Fruit fly (Drosophila melanogaster) whole organism, embryonic: ENCODE data around the gene mthl2.
A peak's percentile ranks its signal among the peaks of the same experiment; 100 is the strongest.

ENCODE experiments used
- ATbp ChIP-seq: fragments of 200-800 bp; sonication (Bioruptor generic); optimal IDR thresholded peaks from 2 replicates; lab custom pipeline; 2017; ENCODE audit warnings: missing biosample characterization, mild to moderate bottlenecking, missing genetic modification characterization, missing genetic modification reagents
- Atf-2 ChIP-seq: fragments of 200-800 bp; sonication (Bioruptor generic); optimal IDR thresholded peaks from 2 replicates; lab custom pipeline; 2016; ENCODE audit warnings: missing biosample characterization, missing genetic modification characterization
- CG11247 ChIP-seq: fragments of 200-800 bp; sonication (Bioruptor generic); IDR thresholded peaks from 2 replicates; pipeline ENCODE4 v1.3.6; 2022; ENCODE audit warnings: missing biosample characterization, missing genetic modification characterization
- CG11504 ChIP-seq: fragments of 200-800 bp; sonication (Bioruptor generic); optimal IDR thresholded peaks from 3 replicates; lab custom pipeline; 2019; ENCODE audit warnings: missing biosample characterization, mild to moderate bottlenecking, missing genetic modification characterization, moderate library complexity
- CG14667 ChIP-seq: fragments of 200-800 bp; sonication (Bioruptor generic); IDR thresholded peaks from 2 replicates; pipeline ENCODE4 v1.3.6; 2022; ENCODE audit warnings: missing biosample characterization, missing genetic modification characterization
- CG14710 ChIP-seq: fragments of 200-800 bp; sonication (Bioruptor generic); optimal IDR thresholded peaks from 3 replicates; lab custom pipeline; 2019; ENCODE audit warnings: missing biosample characterization, mild to moderate bottlenecking, missing genetic modification characterization, moderate library complexity
- CG16779 ChIP-seq: fragments of 200-800 bp; sonication (Bioruptor generic); IDR thresholded peaks from 2 replicates; pipeline ENCODE4 v1.3.6; 2022; ENCODE audit warnings: missing biosample characterization, missing genetic modification characterization
- CG16815 ChIP-seq: fragments of 200-800 bp; sonication (Bioruptor generic); optimal IDR thresholded peaks from 3 replicates; lab custom pipeline; 2017; ENCODE audit warnings: missing biosample characterization, mild to moderate bottlenecking, missing genetic modification characterization
- CG1792 ChIP-seq: fragments of 200-800 bp; sonication (Bioruptor generic); optimal IDR thresholded peaks from 2 replicates; lab custom pipeline; 2016; ENCODE audit warnings: missing biosample characterization, missing genetic modification characterization
- CG2116 ChIP-seq: fragments of 200-800 bp; sonication (Bioruptor generic); optimal IDR thresholded peaks from 3 replicates; lab custom pipeline; 2018; ENCODE audit warnings: missing biosample characterization, mild to moderate bottlenecking, missing genetic modification characterization
- CG30431 ChIP-seq: fragments of 200-800 bp; sonication (Bioruptor generic); optimal IDR thresholded peaks from 2 replicates; lab custom pipeline; 2017; ENCODE audit warnings: missing biosample characterization, missing genetic modification characterization
- CG3726 ChIP-seq: fragments of 200-800 bp; sonication (Bioruptor generic); IDR thresholded peaks from 3 replicates; pipeline ENCODE4, ENCODE4 v1.3.6; 2022; ENCODE audit warnings: missing biosample characterization, missing genetic modification characterization
- CG3838 ChIP-seq: fragments of 200-800 bp; sonication (Bioruptor generic); optimal IDR thresholded peaks from 3 replicates; lab custom pipeline; 2016; ENCODE audit warnings: missing biosample characterization, missing genetic modification characterization
- CG43689 ChIP-seq: fragments of 200-800 bp; sonication (Bioruptor generic); IDR thresholded peaks from 2 replicates; pipeline ENCODE4 v1.3.6; 2022; ENCODE audit warnings: missing biosample characterization, missing genetic modification characterization
- CG5953 ChIP-seq: fragments of 200-800 bp; sonication (Bioruptor generic); IDR thresholded peaks from 2 replicates; pipeline ENCODE4 v1.3.6; 2022; ENCODE audit warnings: missing biosample characterization, missing genetic modification characterization
- CG6254 ChIP-seq: fragments of 200-800 bp; sonication (Bioruptor generic); optimal IDR thresholded peaks from 3 replicates; lab custom pipeline; 2017; ENCODE audit warnings: mild to moderate bottlenecking, missing biosample characterization, missing genetic modification reagents, missing genetic modification characterization
- CHES-1-like ChIP-seq: fragments of 200-800 bp; sonication (Bioruptor generic); optimal IDR thresholded peaks from 2 replicates; lab custom pipeline; 2016; ENCODE audit warnings: missing biosample characterization, missing genetic modification characterization
- Dek ChIP-seq: fragments of 200-800 bp; sonication (Bioruptor generic); optimal IDR thresholded peaks from 3 replicates; lab custom pipeline; 2019; ENCODE audit warnings: missing biosample characterization, mild to moderate bottlenecking, missing genetic modification characterization, moderate library complexity
- Dref ChIP-seq: fragments of 200-800 bp; sonication (Bioruptor generic); IDR thresholded peaks from 2 replicates; pipeline ENCODE4 v1.3.6; 2022; ENCODE audit warnings: missing biosample characterization, missing genetic modification characterization
- E2f1 ChIP-seq: fragments of 200-800 bp; sonication (Bioruptor generic); IDR thresholded peaks from 2 replicates; pipeline ENCODE4 v1.3.6; 2022; ENCODE audit warnings: missing biosample characterization, missing genetic modification characterization
- E2f2 ChIP-seq: fragments of 200-800 bp; sonication (Bioruptor generic); IDR thresholded peaks from 2 replicates; pipeline ENCODE4 v1.3.6; 2022; ENCODE audit warnings: missing biosample characterization, missing genetic modification characterization
- Hsf ChIP-seq: fragments of 200-800 bp; sonication (Bioruptor generic); optimal IDR thresholded peaks from 3 replicates; lab custom pipeline; 2016; ENCODE audit warnings: missing biosample characterization, missing genetic modification characterization
- Max ChIP-seq: fragments of 200-800 bp; sonication (Bioruptor generic); optimal IDR thresholded peaks from 2 replicates; lab custom pipeline; 2016; ENCODE audit warnings: missing biosample characterization, mild to moderate bottlenecking, missing genetic modification characterization
- Poxn ChIP-seq: fragments of 200-800 bp; sonication (Bioruptor generic); IDR thresholded peaks from 2 replicates; pipeline ENCODE4 v1.3.6; 2022; ENCODE audit warnings: missing biosample characterization, missing genetic modification characterization
- Six4 ChIP-seq: fragments of 200-800 bp; sonication (Bioruptor generic); optimal IDR thresholded peaks from 2 replicates; lab custom pipeline; 2016; ENCODE audit warnings: missing biosample characterization, missing genetic modification characterization
- Sry-β ChIP-seq: fragments of 200-800 bp; sonication (Bioruptor generic); optimal IDR thresholded peaks from 2 replicates; lab custom pipeline; 2018; ENCODE audit warnings: missing biosample characterization, mild to moderate bottlenecking, missing genetic modification characterization, moderate library complexity
- Stat92E ChIP-seq, 3 experiments: fragments of >200 bp in 2 of 3; fragments of 200-800 bp in 1 of 3; sonication (Bioruptor generic) in 1 of 3; optimal IDR thresholded peaks; 2 replicates each; lab custom pipeline; 2017 to 2019; ENCODE audit warnings: missing biosample characterization in 3 of 3, missing genetic modification characterization in 3 of 3, mild to moderate bottlenecking in 1 of 3, moderate library complexity in 1 of 3
- YL-1 ChIP-seq: fragments of 200-800 bp; sonication (Bioruptor generic); optimal IDR thresholded peaks from 3 replicates; lab custom pipeline; 2017; ENCODE audit warnings: missing biosample characterization, mild to moderate bottlenecking, missing genetic modification characterization
- chm ChIP-seq: fragments of 200-800 bp; sonication (Bioruptor generic); IDR thresholded peaks from 2 replicates; pipeline ENCODE4 v1.3.6; 2022; ENCODE audit warnings: missing biosample characterization, missing genetic modification characterization
- chn ChIP-seq: fragments of 200-800 bp; sonication (Bioruptor generic); optimal IDR thresholded peaks from 2 replicates; lab custom pipeline; 2016; ENCODE audit warnings: missing biosample characterization, missing genetic modification characterization
- crc ChIP-seq: fragments of 200-800 bp; sonication (Bioruptor generic); optimal IDR thresholded peaks from 2 replicates; lab custom pipeline; 2016; ENCODE audit warnings: missing biosample characterization, missing genetic modification characterization
- croc ChIP-seq: fragments of 200-800 bp; sonication (Bioruptor generic); conservative IDR thresholded peaks from 3 replicates; pipeline ENCODE4 v1.3.6; 2022; ENCODE audit warnings: missing biosample characterization, missing genetic modification characterization
- crp ChIP-seq, 2 experiments: fragments of 200-800 bp; sonication (Bioruptor generic); optimal IDR thresholded peaks; 2 replicates in 1 of 2; 3 replicates in 1 of 2; lab custom pipeline; 2017; ENCODE audit warnings: missing biosample characterization in 2 of 2, missing genetic modification characterization in 2 of 2, mild to moderate bottlenecking in 1 of 2, moderate library complexity in 1 of 2
- dysf ChIP-seq: fragments of 200-800 bp; sonication (Bioruptor generic); IDR thresholded peaks from 3 replicates; pipeline ENCODE4 v1.3.6; 2022; ENCODE audit warnings: missing biosample characterization, missing genetic modification characterization
- emc ChIP-seq: fragments of 200-800 bp; sonication (Bioruptor generic); optimal IDR thresholded peaks from 2 replicates; lab custom pipeline; 2016; ENCODE audit warnings: missing biosample characterization, missing genetic modification characterization
- gem ChIP-seq: fragments of 200-800 bp; sonication (Bioruptor generic); optimal IDR thresholded peaks from 2 replicates; lab custom pipeline; 2019; ENCODE audit warnings: missing biosample characterization, mild to moderate bottlenecking, missing genetic modification characterization, moderate library complexity
- gsb-n ChIP-seq: fragments of 200-800 bp; sonication (Bioruptor generic); optimal IDR thresholded peaks from 3 replicates; lab custom pipeline; 2018; ENCODE audit warnings: missing biosample characterization, mild to moderate bottlenecking, missing genetic modification characterization
- h ChIP-seq: fragments of >200 bp; optimal IDR thresholded peaks from 2 replicates; lab custom pipeline; 2017
- hbn ChIP-seq: fragments of 200-800 bp; sonication (Bioruptor generic); IDR thresholded peaks from 2 replicates; pipeline ENCODE4 v1.3.6; 2022; ENCODE audit warnings: missing biosample characterization, missing genetic modification characterization; ENCODE audit not compliant: partially characterized antibody
- klu ChIP-seq: fragments of 200-800 bp; sonication (Bioruptor generic); IDR thresholded peaks from 2 replicates; pipeline ENCODE4 v1.3.6; 2022; ENCODE audit warnings: missing biosample characterization, missing genetic modification characterization
- maf-S ChIP-seq: fragments of 200-800 bp; sonication (Bioruptor generic); optimal IDR thresholded peaks from 2 replicates; lab custom pipeline; 2016; ENCODE audit warnings: missing biosample characterization, missing genetic modification characterization
- onecut ChIP-seq: fragments of 200-800 bp; sonication (Bioruptor generic); IDR thresholded peaks from 2 replicates; pipeline ENCODE4 v1.3.6; 2022; ENCODE audit warnings: missing biosample characterization, missing genetic modification characterization
- pfk ChIP-seq: fragments of 200-800 bp; sonication (Bioruptor generic); optimal IDR thresholded peaks from 2 replicates; lab custom pipeline; 2018; ENCODE audit warnings: missing biosample characterization, mild to moderate bottlenecking, missing genetic modification characterization, moderate library complexity
- pum ChIP-seq: fragments of 200-800 bp; sonication (Bioruptor generic); optimal IDR thresholded peaks from 2 replicates; lab custom pipeline; 2016; ENCODE audit warnings: missing biosample characterization, missing genetic modification characterization
- pzg ChIP-seq: fragments of 200-800 bp; sonication (Bioruptor generic); optimal IDR thresholded peaks from 3 replicates; lab custom pipeline; 2018; ENCODE audit warnings: missing biosample characterization, mild to moderate bottlenecking, missing genetic modification characterization, moderate library complexity
- salm ChIP-seq: fragments of 200-800 bp; sonication (Bioruptor generic); optimal IDR thresholded peaks from 2 replicates; lab custom pipeline; 2018; ENCODE audit warnings: missing biosample characterization, mild to moderate bottlenecking, missing genetic modification characterization
- sr ChIP-seq: fragments of 200-800 bp; sonication (Bioruptor generic); IDR thresholded peaks from 3 replicates; pipeline ENCODE4 v1.3.6; 2022; ENCODE audit warnings: missing biosample characterization, missing genetic modification characterization
- trem ChIP-seq: fragments of 200-800 bp; optimal IDR thresholded peaks from 3 replicates; lab custom pipeline; 2019; ENCODE audit warnings: missing biosample characterization, mild to moderate bottlenecking, missing genetic modification characterization, moderate library complexity
- ttk ChIP-seq: fragments of 200-800 bp; sonication (Bioruptor generic); IDR thresholded peaks from 2 replicates; pipeline ENCODE4 v2.1.2; 2022; ENCODE audit warnings: missing biosample characterization, missing genetic modification characterization
- tx ChIP-seq: fragments of 200-800 bp; sonication (Bioruptor generic); optimal IDR thresholded peaks from 2 replicates; lab custom pipeline; 2016; ENCODE audit warnings: missing biosample characterization, missing genetic modification characterization
- wdn ChIP-seq: fragments of 200-800 bp; sonication (Bioruptor generic); IDR thresholded peaks from 2 replicates; pipeline ENCODE4 v1.3.6; 2022; ENCODE audit warnings: missing biosample characterization, missing genetic modification characterization
- zfh1 ChIP-seq: fragments of 200-800 bp; sonication (Bioruptor generic); IDR thresholded peaks from 3 replicates; pipeline ENCODE4 v1.3.6; 2022; ENCODE audit warnings: missing biosample characterization, missing genetic modification characterization

The mthl2 gene

dm6 chr3L:5583295-5583707, 21.3 kb upstream of the mthl2 start (continued):
- TF ChIP-seq tx (GFP tag; lab: Kevin White, UChicago) = peak; percentile 91
- peak; percentile 86 for TF ChIP-seq E2f1 (GFP tag; lab: Robert Waterston, UW)
- TF ChIP-seq maf-S (GFP tag; lab: Kevin White, UChicago) = peak; percentile 79
- peak; percentile 85 for TF ChIP-seq E2f2 (GFP tag; lab: Robert Waterston, UW)
- peak; percentile 78 for TF ChIP-seq Atf-2 (GFP tag; lab: Kevin White, UChicago)
- TF ChIP-seq zfh1 (GFP tag; lab: Robert Waterston, UW) = peak; percentile 94
- peak; percentile 81 for TF ChIP-seq YL-1
- peak; percentile 79 for TF ChIP-seq CG16815 (GFP tag; lab: Kevin White, UChicago)
- peak; percentile 67 for TF ChIP-seq hbn (GFP tag; lab: Robert Waterston, UW)
- peak; percentile 90 for TF ChIP-seq pum
- TF ChIP-seq gsb-n (tag; lab: Kevin White, UChicago) = no peak
- no peak for TF ChIP-seq salm (tag; lab: Kevin White, UChicago)
- no peak for TF ChIP-seq h (lab: Kevin White, UChicago)
- TF ChIP-seq croc (GFP tag; lab: Robert Waterston, UW) = peak; percentile 80
- TF ChIP-seq Dref = peak; percentile 80
- TF ChIP-seq Sry-β (GFP tag; lab: Kevin White, UChicago) = no peak
- TF ChIP-seq CG5953 (GFP tag; lab: Robert Waterston, UW) = peak; percentile 85
- TF ChIP-seq dysf (GFP tag; lab: Robert Waterston, UW) = peak; percentile 90
- TF ChIP-seq CG2116 (GFP tag; lab: Kevin White, UChicago) = peak; percentile 83
- peak; percentile 93 for TF ChIP-seq CG11247 (GFP tag; lab: Robert Waterston, UW)
- peak; percentile 18 for TF ChIP-seq CG6254
- TF ChIP-seq crc (GFP tag; lab: Kevin White, UChicago) = peak; percentile 70
- no peak for TF ChIP-seq pfk (GFP tag; lab: Kevin White, UChicago)
- TF ChIP-seq onecut (GFP tag; lab: Robert Waterston, UW) = peak; percentile 57
- TF ChIP-seq CG14667 (GFP tag; lab: Robert Waterston, UW) = peak; percentile 91
- no peak for TF ChIP-seq ATbp (GFP tag; lab: Kevin White, UChicago)
- TF ChIP-seq pzg (GFP tag; lab: Kevin White, UChicago) = peak; percentile 93
- TF ChIP-seq ttk = peak; percentile 89
- TF ChIP-seq gem (tag; lab: Kevin White, UChicago) = peak; percentile 91
- TF ChIP-seq CG43689 = peak; percentile 81
- peak; percentile 92 for TF ChIP-seq trem (tag; lab: Kevin White, UChicago)
- peak; percentile 78; the same call in 2 of the 3 replicates for TF ChIP-seq CG3726 (GFP tag; lab: Robert Waterston, UW)
- TF ChIP-seq Max = peak; percentile 74
- TF ChIP-seq crp (GFP tag; optimal IDR thresholded peaks at IDR 0.05; lab: Kevin White, UChicago) = peak in 1 of 2 experiments; percentile 34
- peak; percentile 83 for TF ChIP-seq CG1792 (GFP tag; lab: Kevin White, UChicago)
- peak; percentile 59; the same call in 1 of the 2 replicates for TF ChIP-seq CG16779 (GFP tag; lab: Robert Waterston, UW)
- peak; percentile 94 for TF ChIP-seq CG14710 (tag; lab: Kevin White, UChicago)
- TF ChIP-seq Stat92E (GFP tag; optimal IDR thresholded peaks at IDR 0.05; lab: Kevin White, UChicago) = peak in 1 of 3 experiments; percentile 20
- peak; percentile 85 for TF ChIP-seq wdn (GFP tag; lab: Robert Waterston, UW)
- TF ChIP-seq Six4 (GFP tag; lab: Kevin White, UChicago) = peak; percentile 72
- peak; percentile 81 for TF ChIP-seq CG30431 (GFP tag; lab: Kevin White, UChicago)
- TF ChIP-seq Dek = peak; percentile 85
- peak; percentile 91 for TF ChIP-seq CHES-1-like
- peak; percentile 93 for TF ChIP-seq Hsf (GFP tag; lab: Kevin White, UChicago)
- no peak for TF ChIP-seq CG11504 (tag; lab: Kevin White, UChicago)
- peak; percentile 76 for TF ChIP-seq Poxn
- peak; percentile 92 for TF ChIP-seq klu (GFP tag; lab: Robert Waterston, UW)
- peak; percentile 79 for TF ChIP-seq chn (GFP tag; lab: Kevin White, UChicago)
- TF ChIP-seq sr (GFP tag; lab: Robert Waterston, UW) = peak; percentile 16; the same call in 1 of the 3 replicates
- peak; percentile 87 for TF ChIP-seq chm (GFP tag; lab: Robert Waterston, UW)
- peak; percentile 57 for TF ChIP-seq CG3838 (GFP tag; lab: Kevin White, UChicago)
- peak; percentile 76 for TF ChIP-seq emc (GFP tag; lab: Kevin White, UChicago)
